Fruit fly (Drosophila melanogaster) whole organism, prepupa: Measurements from ENCODE around the gene CG11768.

Experiments
- Blimp-1 ChIP-seq: fragments of 200-800 bp; sonication (Bioruptor generic); optimal IDR thresholded peaks from 3 replicates; lab custom pipeline; 2017; ENCODE audit warnings: missing biosample characterization, missing genetic modification characterization, mild to moderate bottlenecking, moderate library complexity, missing genetic modification reagents
- CG3032 ChIP-seq: fragments of 200-800 bp; optimal IDR thresholded peaks from 2 replicates; lab custom pipeline; 2019; ENCODE audit warnings: missing biosample characterization, mild to moderate bottlenecking, missing genetic modification characterization, moderate library complexity
- Hr39 ChIP-seq: fragments of 200-800 bp; sonication (Bioruptor generic); optimal IDR thresholded peaks from 2 replicates; lab custom pipeline; 2016; ENCODE audit warnings: missing biosample characterization, missing genetic modification characterization
- Met ChIP-seq: fragments of 200-800 bp; sonication (Bioruptor generic); optimal IDR thresholded peaks from 3 replicates; lab custom pipeline; 2016; ENCODE audit warnings: missing biosample characterization, missing genetic modification characterization
- lz ChIP-seq: fragments of 200-800 bp; sonication (Bioruptor generic); optimal IDR thresholded peaks from 3 replicates; lab custom pipeline; 2016; ENCODE audit warnings: missing biosample characterization, missing genetic modification characterization

DNA sequence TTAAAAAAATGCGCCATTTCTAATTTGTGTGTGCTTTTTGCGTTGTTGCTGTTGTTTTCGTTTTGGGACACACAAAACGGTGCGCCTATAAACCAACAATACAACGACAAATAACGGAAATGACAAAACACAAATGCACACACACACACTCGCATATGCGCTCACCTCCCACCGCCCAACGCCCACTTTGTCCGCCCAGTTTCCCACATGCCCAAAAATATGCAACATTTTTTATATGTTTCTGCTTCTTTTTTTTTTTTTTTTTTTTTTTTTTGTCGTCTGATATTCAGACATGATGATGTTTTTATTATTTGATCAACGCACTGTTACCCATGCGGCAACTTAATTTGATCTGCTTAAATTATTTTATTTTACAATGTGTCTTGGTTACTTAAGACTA, 60.8 kb downstream of the CG11768 start:
- TF ChIP-seq Hr39 (GFP tag; lab: Kevin White, UChicago) (no peak), lz (no peak), Blimp-1 (GFP tag; lab: Kevin White, UChicago) (no peak), CG3032 (no peak), Met (GFP tag; lab: Kevin White, UChicago) (no peak)
